Worm (Caenorhabditis elegans): ENCODE results near the gene srg-59.

The srg-59 gene

ce11 chrV:2757226-2757893 lies 32.2 kb upstream of the srg-59 start, which contains the start of gene srx-28:
TSS of gene srx-28 (minus strand) at chrV:2757276.
- TF ChIP-seq tab-1 (GFP tag; IDR thresholded peaks at IDR 0.05) (no peak), cog-1 (tag; optimal IDR thresholded peaks at IDR 0.05) (no peak), klf-2 (GFP tag; conservative IDR thresholded peaks at IDR 0.05) (no peak), ztf-23 (GFP tag; IDR thresholded peaks at IDR 0.05) (no peak), ref-1 (GFP tag; conservative IDR thresholded peaks at IDR 0.05) (no peak), flt-1 (GFP tag; IDR thresholded peaks at IDR 0.05) (no peak), ztf-29 (GFP tag; IDR thresholded peaks at IDR 0.05) (no peak), med-1 (GFP tag; optimal IDR thresholded peaks at IDR 0.05; ENCODE audit: insufficient read depth) (no peak), T22C8.4 (GFP tag; IDR thresholded peaks at IDR 0.05) (no peak)

- TF ChIP-seq ztf-23 (GFP tag; IDR thresholded peaks at IDR 0.05): no peak
- no peak for TF ChIP-seq ztf-29 (GFP tag; IDR thresholded peaks at IDR 0.05)
- no peak for TF ChIP-seq flt-1 (GFP tag; IDR thresholded peaks at IDR 0.05)
- TF ChIP-seq cog-1 (tag; optimal IDR thresholded peaks at IDR 0.05): no peak
- TF ChIP-seq med-1 (GFP tag; optimal IDR thresholded peaks at IDR 0.05; ENCODE audit: insufficient read depth): no peak
Observed at ce11 chrV:2753007-2753406, 27.9 kb upstream of the srg-59 start, which contains the start of gene srx-26. TSS of gene srx-26 (minus strand) at chrV:2753107.

- TF ChIP-seq klf-2 (GFP tag; conservative IDR thresholded peaks at IDR 0.05): no peak
- TF ChIP-seq tab-1 (GFP tag; IDR thresholded peaks at IDR 0.05): no peak
Observed at ce11 chrV:2750006-2750405, 24.9 kb upstream of the srg-59 start, which contains the start of gene srx-24. TSS of gene srx-24 (minus strand) at chrV:2750106.

ce11 chrV:2746404-2746803 lies 21.3 kb upstream of the srg-59 start:
- TF ChIP-seq T22C8.4 (GFP tag; IDR thresholded peaks at IDR 0.05) (no peak), ref-1 (GFP tag; conservative IDR thresholded peaks at IDR 0.05) (no peak), ztf-23 (GFP tag; IDR thresholded peaks at IDR 0.05) (no peak), klf-2 (GFP tag; conservative IDR thresholded peaks at IDR 0.05) (no peak), tab-1 (GFP tag; IDR thresholded peaks at IDR 0.05) (no peak), flt-1 (GFP tag; IDR thresholded peaks at IDR 0.05) (no peak), med-1 (GFP tag; optimal IDR thresholded peaks at IDR 0.05; ENCODE audit: insufficient read depth) (no peak), ztf-29 (GFP tag; IDR thresholded peaks at IDR 0.05) (no peak), cog-1 (tag; optimal IDR thresholded peaks at IDR 0.05) (no peak)

- TF ChIP-seq ztf-23 (GFP tag; IDR thresholded peaks at IDR 0.05): no peak
- no peak for TF ChIP-seq klf-2 (GFP tag; conservative IDR thresholded peaks at IDR 0.05)
Observed at ce11 chrV:2742298-2742697, 17.2 kb upstream of the srg-59 start, which contains the start of gene srg-62. TSS of gene srg-62 (minus strand) at chrV:2742398.

- TF ChIP-seq cog-1 (tag; optimal IDR thresholded peaks at IDR 0.05) (no peak), med-1 (GFP tag; optimal IDR thresholded peaks at IDR 0.05; ENCODE audit: insufficient read depth) (no peak), flt-1 (GFP tag; IDR thresholded peaks at IDR 0.05) (no peak), ztf-29 (GFP tag; IDR thresholded peaks at IDR 0.05) (no peak), ref-1 (GFP tag; conservative IDR thresholded peaks at IDR 0.05) (no peak), T22C8.4 (GFP tag; IDR thresholded peaks at IDR 0.05) (no peak), tab-1 (GFP tag; IDR thresholded peaks at IDR 0.05) (no peak), klf-2 (GFP tag; conservative IDR thresholded peaks at IDR 0.05) (no peak), ztf-23 (GFP tag; IDR thresholded peaks at IDR 0.05) (no peak)
Observed at ce11 chrV:2740228-2740627, 15.1 kb upstream of the srg-59 start, which contains the start of gene srg-61. TSS of gene srg-61 (minus strand) at chrV:2740328.

- no peak for TF ChIP-seq med-1 (GFP tag; optimal IDR thresholded peaks at IDR 0.05; ENCODE audit: insufficient read depth)
- 0 out of 2 replicates have a peak, but pooled peaks have one; percentile 14 for TF ChIP-seq flt-1 (GFP tag; IDR thresholded peaks at IDR 0.05)
Observed at ce11 chrV:2739607-2740006, 14.5 kb upstream of the srg-59 start.

- TF ChIP-seq klf-2 (GFP tag; conservative IDR thresholded peaks at IDR 0.05): no peak
- TF ChIP-seq cog-1 (tag; optimal IDR thresholded peaks at IDR 0.05): no peak
- no peak for TF ChIP-seq flt-1 (GFP tag; IDR thresholded peaks at IDR 0.05)
- no peak for TF ChIP-seq tab-1 (GFP tag; IDR thresholded peaks at IDR 0.05)
- no peak for TF ChIP-seq med-1 (GFP tag; optimal IDR thresholded peaks at IDR 0.05; ENCODE audit: insufficient read depth)
- TF ChIP-seq ztf-29 (GFP tag; IDR thresholded peaks at IDR 0.05): no peak
- no peak for TF ChIP-seq ref-1 (GFP tag; conservative IDR thresholded peaks at IDR 0.05)
- TF ChIP-seq T22C8.4 (GFP tag; IDR thresholded peaks at IDR 0.05): no peak
- TF ChIP-seq ztf-23 (GFP tag; IDR thresholded peaks at IDR 0.05): no peak
Observed at ce11 chrV:2738174-2738573, 13.0 kb upstream of the srg-59 start, which contains the start of gene srg-56. TSS of gene srg-56 (minus strand) at chrV:2738274.

- no peak for TF ChIP-seq ztf-29 (GFP tag; IDR thresholded peaks at IDR 0.05)
- no peak for TF ChIP-seq flt-1 (GFP tag; IDR thresholded peaks at IDR 0.05)
- no peak for TF ChIP-seq tab-1 (GFP tag; IDR thresholded peaks at IDR 0.05)
- no peak for TF ChIP-seq klf-2 (GFP tag; conservative IDR thresholded peaks at IDR 0.05)
Observed at ce11 chrV:2734360-2734759, 9.2 kb upstream of the srg-59 start, which contains the start of gene srg-57. TSS of gene srg-57 (minus strand) at chrV:2734460.

- TF ChIP-seq klf-2 (GFP tag; conservative IDR thresholded peaks at IDR 0.05): no peak
- TF ChIP-seq T22C8.4 (GFP tag; IDR thresholded peaks at IDR 0.05): no peak
- TF ChIP-seq med-1 (GFP tag; optimal IDR thresholded peaks at IDR 0.05; ENCODE audit: insufficient read depth): no peak
- TF ChIP-seq flt-1 (GFP tag; IDR thresholded peaks at IDR 0.05): no peak
- no peak for TF ChIP-seq ztf-29 (GFP tag; IDR thresholded peaks at IDR 0.05)
- TF ChIP-seq ztf-23 (GFP tag; IDR thresholded peaks at IDR 0.05): no peak
- no peak for TF ChIP-seq tab-1 (GFP tag; IDR thresholded peaks at IDR 0.05)
- TF ChIP-seq ref-1 (GFP tag; conservative IDR thresholded peaks at IDR 0.05): no peak
- no peak for TF ChIP-seq cog-1 (tag; optimal IDR thresholded peaks at IDR 0.05)
Observed at ce11 chrV:2730784-2731480, 5.8 kb upstream of the srg-59 start, which contains the start of gene dod-3. TSS of gene dod-3 (minus strand) at chrV:2731098.
